Worm (Caenorhabditis elegans) whole organism, early embryonic: ENCODE measurements around the gene ZK1307.7.

Source experiments
- B0310.2 ChIP-seq: sonication (generic microtip); optimal IDR thresholded peaks from 2 replicates; lab custom pipeline; 2016; ENCODE audit warnings: mild to moderate bottlenecking, missing genetic modification characterization, missing compliant biosample characterization
- F13C5.2 ChIP-seq: sonication (generic microtip); optimal IDR thresholded peaks from 2 replicates; lab custom pipeline; 2017; ENCODE audit warnings: mild to moderate bottlenecking, missing genetic modification characterization, inconsistent platforms, missing compliant biosample characterization
- aly-1 ChIP-seq: sonication (generic microtip); optimal IDR thresholded peaks from 2 replicates; lab custom pipeline; 2016; ENCODE audit warnings: missing genetic modification characterization, missing compliant biosample characterization
- ama-1 ChIP-seq: fragments of 150-350 bp; optimal IDR thresholded peaks from 2 replicates; lab custom pipeline; 2014
- ceh-13 ChIP-seq: fragments of 200-800 bp; sonication (Bioruptor generic); optimal IDR thresholded peaks from 2 replicates; lab custom pipeline; 2018; ENCODE audit warnings: mild to moderate bottlenecking, missing genetic modification characterization, missing compliant biosample characterization
- ceh-36 ChIP-seq: sonication (generic microtip); optimal IDR thresholded peaks from 2 replicates; lab custom pipeline; 2016; ENCODE audit warnings: missing genetic modification characterization, inconsistent platforms, missing compliant biosample characterization
- ets-7 ChIP-seq: sonication (generic microtip); optimal IDR thresholded peaks from 2 replicates; lab custom pipeline; 2016; ENCODE audit warnings: missing genotype, missing genetic modification characterization, missing compliant biosample characterization
- flt-1 ChIP-seq: fragments of 200-800 bp; sonication (Bioruptor generic); IDR thresholded peaks from 2 replicates; pipeline ENCODE4 v1.3.6; 2022; ENCODE audit warnings: missing genetic modification characterization, missing compliant biosample characterization
- hmbx-1 ChIP-seq: sonication (generic microtip); optimal IDR thresholded peaks from 2 replicates; lab custom pipeline; 2016; ENCODE audit warnings: mild to moderate bottlenecking, missing genetic modification characterization, missing compliant biosample characterization
- hmg-4 ChIP-seq: fragments of 200-800 bp; sonication (Bioruptor generic); optimal IDR thresholded peaks from 2 replicates; lab custom pipeline; 2018; ENCODE audit warnings: mild to moderate bottlenecking, missing genetic modification characterization, missing compliant biosample characterization
- hnd-1 ChIP-seq: sonication (generic microtip); optimal IDR thresholded peaks from 2 replicates; lab custom pipeline; 2016; ENCODE audit warnings: missing genetic modification characterization, missing compliant biosample characterization
- pes-1 ChIP-seq: fragments of 200-800 bp; sonication (Bioruptor generic); IDR thresholded peaks from 2 replicates; pipeline ENCODE4 v1.3.6; 2022; ENCODE audit warnings: missing genetic modification reagents, missing genetic modification characterization, missing compliant biosample characterization
- scrt-1 ChIP-seq: fragments of 200-800 bp; sonication (Bioruptor generic); IDR thresholded peaks from 2 replicates; pipeline ENCODE4 v1.3.6; 2022; ENCODE audit warnings: missing genetic modification characterization, missing compliant biosample characterization
- sea-1 ChIP-seq: fragments of 200-800 bp; sonication (Bioruptor generic); conservative IDR thresholded peaks from 2 replicates; pipeline ENCODE4 v1.3.6; 2022; ENCODE audit warnings: missing genetic modification characterization, missing compliant biosample characterization
- tbx-11 ChIP-seq: fragments of 200-800 bp; sonication (Bioruptor generic); IDR thresholded peaks from 2 replicates; pipeline ENCODE4 v1.3.6; 2022; ENCODE audit warnings: missing genetic modification characterization, missing compliant biosample characterization
- tbx-37 ChIP-seq: fragments of 200-800 bp; sonication (Bioruptor generic); conservative IDR thresholded peaks from 2 replicates; pipeline ENCODE4 v1.3.6; 2022; ENCODE audit warnings: missing genetic modification reagents, missing genetic modification characterization, missing compliant biosample characterization
- tra-4 ChIP-seq: sonication (generic microtip); optimal IDR thresholded peaks from 2 replicates; lab custom pipeline; 2017; ENCODE audit warnings: missing genetic modification characterization, missing compliant biosample characterization

Gene ZK1307.7

DNA sequence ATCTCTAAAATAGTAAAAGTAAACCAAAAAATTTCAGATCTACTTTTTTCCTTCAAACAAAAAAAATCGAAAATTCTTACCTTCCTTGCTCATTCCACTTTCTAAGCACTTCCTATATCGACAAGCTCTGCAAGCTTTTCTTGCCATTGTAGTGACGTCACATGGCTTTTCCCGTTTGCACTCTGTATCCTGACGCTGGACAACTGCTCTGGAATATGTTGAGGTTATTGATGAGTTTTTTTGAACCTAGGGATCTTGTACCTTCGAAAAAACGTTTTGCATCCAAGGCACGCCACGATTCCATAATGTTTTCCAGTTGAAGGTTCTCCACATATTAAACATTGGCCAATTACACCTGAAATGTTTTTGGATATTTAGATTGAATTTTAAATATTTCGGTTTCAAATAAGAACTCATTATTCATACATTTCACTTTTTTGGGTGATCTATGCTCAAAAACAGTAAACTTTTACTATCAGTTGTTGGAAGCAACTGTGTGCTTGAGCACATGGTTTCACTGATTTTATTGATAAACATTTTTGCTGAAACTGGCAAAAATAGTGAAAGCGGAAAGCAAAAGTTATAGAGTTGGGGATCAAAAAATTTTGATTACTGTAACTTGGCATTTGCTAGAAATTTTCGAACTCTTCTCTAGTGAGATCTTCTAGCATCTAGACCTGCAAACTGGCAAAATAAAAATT is 36.2 kb upstream of the ZK1307.7 start:
- TF ChIP-seq ama-1 (lab: Kevin White, UChicago): no peak
- TF ChIP-seq flt-1 (GFP tag; lab: Robert Waterston, UW): no peak
- TF ChIP-seq tbx-11 (GFP tag; lab: Robert Waterston, UW): no peak
- no peak for TF ChIP-seq tra-4 (tag; lab: Kevin White, UChicago)
- TF ChIP-seq sea-1 (GFP tag; lab: Robert Waterston, UW): no peak
- no peak for TF ChIP-seq hmbx-1 (tag; lab: Kevin White, UChicago)
- TF ChIP-seq scrt-1 (GFP tag; lab: Robert Waterston, UW): no peak
- no peak for TF ChIP-seq F13C5.2 (tag; lab: Kevin White, UChicago)

ce11 chrII:9601069-9601468 is 35.3 kb upstream of the ZK1307.7 start:
- no peak for TF ChIP-seq scrt-1 (GFP tag; lab: Robert Waterston, UW)
- TF ChIP-seq F13C5.2 (tag; lab: Kevin White, UChicago): no peak
- no peak for TF ChIP-seq hmg-4 (GFP tag; lab: Kevin White, UChicago)
- no peak for TF ChIP-seq sea-1 (GFP tag; lab: Robert Waterston, UW)
- TF ChIP-seq ets-7: no peak
- TF ChIP-seq hnd-1 (tag; lab: Kevin White, UChicago): no peak
- no peak for TF ChIP-seq ama-1 (lab: Kevin White, UChicago)
- no peak for TF ChIP-seq hmbx-1 (tag; lab: Kevin White, UChicago)
- TF ChIP-seq ceh-13: no peak
- TF ChIP-seq ceh-36: no peak
- TF ChIP-seq pes-1 (GFP tag; lab: Robert Waterston, UW): no peak
- no peak for TF ChIP-seq flt-1 (GFP tag; lab: Robert Waterston, UW)
- TF ChIP-seq tbx-11 (GFP tag; lab: Robert Waterston, UW): no peak

- no peak for TF ChIP-seq scrt-1 (GFP tag; lab: Robert Waterston, UW)
- TF ChIP-seq ets-7: no peak
These were observed 34.7 kb upstream of the ZK1307.7 start for ce11 chrII:9601679-9602078.

DNA sequence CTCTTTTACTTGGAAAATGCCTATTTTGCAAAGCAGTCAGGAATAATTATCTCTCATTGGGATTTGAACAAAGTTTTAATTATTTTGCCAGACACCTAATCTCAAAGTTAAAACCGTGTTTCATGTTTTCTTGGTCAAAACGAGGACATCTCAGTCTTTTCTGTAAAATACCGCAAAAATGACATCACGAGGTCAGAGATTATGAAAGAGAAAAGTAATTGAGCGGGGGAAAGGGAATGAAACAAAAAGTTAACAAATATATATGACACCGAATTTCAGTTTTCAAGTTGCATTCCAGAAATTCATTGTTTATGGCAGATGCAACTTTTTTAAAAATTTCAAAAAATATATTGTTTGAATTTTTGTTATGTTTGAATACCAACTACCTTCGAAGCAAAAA is 33.8 kb upstream of the ZK1307.7 start:
- no peak for TF ChIP-seq B0310.2
- no peak for TF ChIP-seq ama-1 (lab: Kevin White, UChicago)
- TF ChIP-seq tbx-37 (GFP tag; lab: Robert Waterston, UW): no peak
- no peak for TF ChIP-seq pes-1 (GFP tag; lab: Robert Waterston, UW)
- TF ChIP-seq hmbx-1 (tag; lab: Kevin White, UChicago): no peak
- TF ChIP-seq flt-1 (GFP tag; lab: Robert Waterston, UW): no peak
- TF ChIP-seq sea-1 (GFP tag; lab: Robert Waterston, UW): no peak
- no peak for TF ChIP-seq tra-4 (tag; lab: Kevin White, UChicago)
- TF ChIP-seq scrt-1 (GFP tag; lab: Robert Waterston, UW): no peak
- no peak for TF ChIP-seq hmg-4 (GFP tag; lab: Kevin White, UChicago)
- TF ChIP-seq aly-1: no peak
- TF ChIP-seq ceh-13: no peak
- no peak for TF ChIP-seq ceh-36
- TF ChIP-seq F13C5.2 (tag; lab: Kevin White, UChicago): no peak
- TF ChIP-seq tbx-11 (GFP tag; lab: Robert Waterston, UW): no peak
- TF ChIP-seq hnd-1 (tag; lab: Kevin White, UChicago): no peak
- TF ChIP-seq ets-7: no peak

DNA sequence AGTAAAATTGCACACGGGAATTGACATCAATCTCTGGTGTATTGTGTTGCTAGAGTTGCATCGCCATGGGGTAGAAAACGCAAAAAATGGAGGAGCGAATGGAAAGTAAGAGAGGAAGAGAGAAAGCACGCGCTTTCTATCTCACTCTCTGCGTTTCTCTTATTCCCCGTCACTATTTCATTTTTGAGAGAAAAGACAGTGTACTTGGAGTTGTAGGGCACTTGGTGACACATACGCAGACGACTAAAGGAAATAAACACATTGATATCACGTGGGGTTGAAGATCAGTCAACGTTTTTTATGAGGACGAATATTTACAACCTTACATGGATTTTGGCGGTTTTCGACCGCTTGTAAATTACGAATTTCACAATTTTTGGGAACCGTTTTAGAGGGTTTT is 33.0 kb upstream of the ZK1307.7 start:
- TF ChIP-seq B0310.2 (no peak), aly-1 (no peak), ama-1 (lab: Kevin White, UChicago) (no peak), scrt-1 (GFP tag; lab: Robert Waterston, UW) (no peak), sea-1 (GFP tag; lab: Robert Waterston, UW) (no peak), hmbx-1 (tag; lab: Kevin White, UChicago) (no peak), tbx-11 (GFP tag; lab: Robert Waterston, UW) (no peak), F13C5.2 (tag; lab: Kevin White, UChicago) (no peak), pes-1 (GFP tag; lab: Robert Waterston, UW) (no peak), ceh-36 (no peak), tra-4 (tag; lab: Kevin White, UChicago) (no peak), flt-1 (GFP tag; lab: Robert Waterston, UW) (no peak), ceh-13 (no peak), ets-7 (no peak), hmg-4 (GFP tag; lab: Kevin White, UChicago) (no peak), hnd-1 (tag; lab: Kevin White, UChicago) (no peak), tbx-37 (GFP tag; lab: Robert Waterston, UW) (no peak)

- TF ChIP-seq hnd-1 (tag; lab: Kevin White, UChicago) (no peak), ceh-36 (no peak), flt-1 (GFP tag; lab: Robert Waterston, UW) (no peak), B0310.2 (no peak), tra-4 (tag; lab: Kevin White, UChicago) (no peak), aly-1 (no peak), scrt-1 (GFP tag; lab: Robert Waterston, UW) (no peak), tbx-37 (GFP tag; lab: Robert Waterston, UW) (no peak), hmbx-1 (tag; lab: Kevin White, UChicago) (no peak), ama-1 (lab: Kevin White, UChicago) (no peak)
These were observed 32.3 kb upstream of the ZK1307.7 start for ce11 chrII:9604063-9604462.

DNA sequence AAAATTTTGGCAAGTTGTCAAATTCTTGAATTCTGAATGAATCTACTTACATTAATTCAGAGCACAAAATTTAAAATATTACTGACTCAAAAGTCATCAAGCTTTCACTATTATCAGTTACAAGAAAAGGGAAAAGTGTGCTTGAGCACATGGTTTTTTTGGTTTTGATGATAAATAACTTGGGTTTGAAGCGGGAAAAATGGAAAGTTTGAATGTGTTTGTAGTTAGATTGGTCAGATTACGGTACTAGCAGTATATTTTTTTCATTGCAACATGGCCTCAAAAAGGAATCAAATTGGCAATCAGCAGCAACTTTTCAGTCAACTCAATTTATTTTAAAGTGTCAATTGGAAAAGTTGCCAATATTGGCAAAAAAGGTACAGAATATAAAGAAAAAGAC is 31.7 kb upstream of the ZK1307.7 start:
- TF ChIP-seq tra-4 (tag; lab: Kevin White, UChicago) (no peak), ets-7 (no peak), hnd-1 (tag; lab: Kevin White, UChicago) (no peak), hmbx-1 (tag; lab: Kevin White, UChicago) (no peak), ceh-13 (no peak), aly-1 (no peak)
